Worm (Caenorhabditis elegans) whole organism, early embryonic: ENCODE measurements around the gene F53B2.8.

Source experiments
- ama-1 ChIP-seq: fragments of 150-350 bp; optimal IDR thresholded peaks from 2 replicates; lab custom pipeline; 2014
- ceh-13 ChIP-seq: fragments of 200-800 bp; sonication (Bioruptor generic); optimal IDR thresholded peaks from 2 replicates; lab custom pipeline; 2018; ENCODE audit warnings: mild to moderate bottlenecking, missing genetic modification characterization, missing compliant biosample characterization
- hmg-4 ChIP-seq: fragments of 200-800 bp; sonication (Bioruptor generic); optimal IDR thresholded peaks from 2 replicates; lab custom pipeline; 2018; ENCODE audit warnings: mild to moderate bottlenecking, missing genetic modification characterization, missing compliant biosample characterization
- sea-1 ChIP-seq: fragments of 200-800 bp; sonication (Bioruptor generic); conservative IDR thresholded peaks from 2 replicates; pipeline ENCODE4 v1.3.6; 2022; ENCODE audit warnings: missing genetic modification characterization, missing compliant biosample characterization
- tbx-37 ChIP-seq: fragments of 200-800 bp; sonication (Bioruptor generic); conservative IDR thresholded peaks from 2 replicates; pipeline ENCODE4 v1.3.6; 2022; ENCODE audit warnings: missing genetic modification reagents, missing genetic modification characterization, missing compliant biosample characterization

DNA sequence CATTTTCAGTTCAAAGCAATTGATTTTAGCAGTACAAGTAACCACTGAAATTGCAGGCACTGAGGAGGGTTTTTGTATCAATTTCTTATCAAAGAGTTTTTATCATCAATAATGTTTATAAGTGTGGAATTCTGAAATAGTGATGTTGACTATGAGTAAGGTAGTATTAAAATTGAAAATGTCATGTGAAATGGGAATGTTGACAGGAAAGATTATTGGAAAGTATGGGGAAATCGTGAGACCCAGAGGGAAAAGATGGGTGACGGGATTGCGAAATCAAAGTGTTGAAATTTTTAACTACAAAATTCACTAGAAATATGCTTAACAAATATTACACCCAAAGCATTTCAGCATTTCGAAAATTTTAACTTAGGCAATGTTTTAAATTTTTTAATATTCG is at the start of gene F53B2.8:
- TF ChIP-seq ama-1 (lab: Kevin White, UChicago) = no peak
- TF ChIP-seq tbx-37 (GFP tag; lab: Robert Waterston, UW) = no peak
- no peak for TF ChIP-seq hmg-4 (GFP tag; lab: Kevin White, UChicago)
- no peak for TF ChIP-seq sea-1 (GFP tag; lab: Robert Waterston, UW)
- no peak for TF ChIP-seq ceh-13 (GFP tag; lab: Kevin White, UChicago)
